Fruit fly (Drosophila melanogaster) whole organism, embryonic: Measurements from ENCODE around the gene CG14883.

Source experiments
- Abd-B ChIP-seq: fragments of 200-800 bp; sonication (Bioruptor generic); optimal IDR thresholded peaks from 2 replicates; lab custom pipeline; 2018; ENCODE audit warnings: missing biosample characterization, mild to moderate bottlenecking, missing genetic modification characterization, moderate library complexity
- Awh ChIP-seq: fragments of 200-800 bp; sonication (Bioruptor generic); IDR thresholded peaks from 2 replicates; pipeline ENCODE4, ENCODE4 v1.3.6; 2022; ENCODE audit warnings: missing biosample characterization, missing genetic modification characterization
- CG10147 ChIP-seq: fragments of 200-800 bp; sonication (Bioruptor generic); optimal IDR thresholded peaks from 2 replicates; lab custom pipeline; 2019; ENCODE audit warnings: missing biosample characterization, mild to moderate bottlenecking, missing genetic modification characterization, moderate library complexity
- CG10274 ChIP-seq: fragments of 200-800 bp; sonication (Bioruptor generic); optimal IDR thresholded peaks from 3 replicates; lab custom pipeline; 2017; ENCODE audit warnings: missing biosample characterization, mild to moderate bottlenecking, missing genetic modification characterization
- CG10654 ChIP-seq: fragments of 200-800 bp; sonication (Bioruptor generic); optimal IDR thresholded peaks from 2 replicates; lab custom pipeline; 2016; ENCODE audit warnings: missing biosample characterization, missing genetic modification characterization
- CG10979 ChIP-seq: fragments of 200-800 bp; sonication (Bioruptor generic); optimal IDR thresholded peaks from 2 replicates; lab custom pipeline; 2018; ENCODE audit warnings: missing biosample characterization, mild to moderate bottlenecking, missing genetic modification characterization, moderate library complexity
- CG11247 ChIP-seq: fragments of 200-800 bp; sonication (Bioruptor generic); IDR thresholded peaks from 2 replicates; pipeline ENCODE4 v1.3.6; 2022; ENCODE audit warnings: missing biosample characterization, missing genetic modification characterization
- CG11695 ChIP-seq: fragments of 200-800 bp; sonication (Bioruptor generic); IDR thresholded peaks from 3 replicates; pipeline ENCODE4 v1.3.6; 2022; ENCODE audit warnings: missing biosample characterization, missing genetic modification characterization
- CG12236 ChIP-seq: fragments of 200-800 bp; sonication (Bioruptor generic); optimal IDR thresholded peaks from 2 replicates; lab custom pipeline; 2016; ENCODE audit warnings: missing biosample characterization, missing genetic modification characterization
- CG13424 ChIP-seq: fragments of 200-800 bp; sonication (Bioruptor generic); optimal IDR thresholded peaks from 2 replicates; lab custom pipeline; 2019; ENCODE audit warnings: missing biosample characterization, mild to moderate bottlenecking, missing genetic modification characterization, moderate library complexity
- CG15269 ChIP-seq: fragments of 200-800 bp; sonication (Bioruptor generic); optimal IDR thresholded peaks from 2 replicates; lab custom pipeline; 2018; ENCODE audit warnings: missing biosample characterization, mild to moderate bottlenecking, missing genetic modification characterization, moderate library complexity
- CG2678 ChIP-seq: fragments of 200-800 bp; sonication (Bioruptor generic); optimal IDR thresholded peaks from 3 replicates; lab custom pipeline; 2019; ENCODE audit warnings: missing biosample characterization, mild to moderate bottlenecking, missing genetic modification characterization, moderate library complexity
- CG30431 ChIP-seq: fragments of 200-800 bp; sonication (Bioruptor generic); optimal IDR thresholded peaks from 2 replicates; lab custom pipeline; 2017; ENCODE audit warnings: missing biosample characterization, missing genetic modification characterization
- CG33557 ChIP-seq: fragments of 200-800 bp; sonication (Bioruptor generic); optimal IDR thresholded peaks from 2 replicates; lab custom pipeline; 2019; ENCODE audit warnings: missing biosample characterization, mild to moderate bottlenecking, missing genetic modification characterization, moderate library complexity
- CG6689 ChIP-seq: fragments of 200-800 bp; sonication (Bioruptor generic); IDR thresholded peaks from 2 replicates; pipeline ENCODE4 v1.3.6; 2022; ENCODE audit warnings: missing biosample characterization, missing genetic modification characterization
- CG7963 ChIP-seq: fragments of 200-800 bp; sonication (Bioruptor generic); IDR thresholded peaks from 3 replicates; pipeline ENCODE4 v1.3.6; 2022; ENCODE audit warnings: missing biosample characterization, missing genetic modification characterization; ENCODE audit not compliant: partially characterized antibody
- CG9437 ChIP-seq: fragments of 200-800 bp; sonication (Bioruptor generic); optimal IDR thresholded peaks from 2 replicates; lab custom pipeline; 2018; ENCODE audit warnings: missing biosample characterization, mild to moderate bottlenecking, missing genetic modification characterization
- Deaf1 ChIP-seq: fragments of 200-800 bp; optimal IDR thresholded peaks from 3 replicates; lab custom pipeline; 2019; ENCODE audit warnings: missing biosample characterization, mild to moderate bottlenecking, missing genetic modification characterization, moderate library complexity
- Dref ChIP-seq: fragments of 200-800 bp; sonication (Bioruptor generic); IDR thresholded peaks from 2 replicates; pipeline ENCODE4 v1.3.6; 2022; ENCODE audit warnings: missing biosample characterization, missing genetic modification characterization
- E2f2 ChIP-seq: fragments of 200-800 bp; sonication (Bioruptor generic); IDR thresholded peaks from 2 replicates; pipeline ENCODE4 v1.3.6; 2022; ENCODE audit warnings: missing biosample characterization, missing genetic modification characterization
- Ets65A ChIP-seq: fragments of 200-800 bp; sonication (Bioruptor generic); peaks from one replicate; lab custom pipeline; 2016; ENCODE audit warnings: missing biosample characterization, missing genetic modification characterization
- Fer3 ChIP-seq: fragments of 200-800 bp; sonication (Bioruptor generic); optimal IDR thresholded peaks from 2 replicates; lab custom pipeline; 2018; ENCODE audit warnings: missing biosample characterization, mild to moderate bottlenecking, missing genetic modification characterization, moderate library complexity
- GATAe ChIP-seq: fragments of 200-800 bp; sonication (Bioruptor generic); conservative IDR thresholded peaks from 2 replicates; pipeline ENCODE4 v1.3.6; 2022; ENCODE audit warnings: missing biosample characterization, missing genetic modification characterization
- HLH4C ChIP-seq: fragments of 200-800 bp; sonication (Bioruptor generic); IDR thresholded peaks from 3 replicates; pipeline ENCODE4 v1.3.6; 2022; ENCODE audit warnings: missing biosample characterization, missing genetic modification characterization; ENCODE audit not compliant: partially characterized antibody
- Hr51 ChIP-seq, 2 experiments: fragments of 200-800 bp; sonication (Bioruptor generic); optimal IDR thresholded peaks; 2 replicates in 1 of 2; 3 replicates in 1 of 2; lab custom pipeline; 2016 to 2018; ENCODE audit warnings: missing biosample characterization in 2 of 2, missing genetic modification characterization in 2 of 2, mild to moderate bottlenecking in 1 of 2, moderate library complexity in 1 of 2
- Hsf ChIP-seq: fragments of 200-800 bp; sonication (Bioruptor generic); optimal IDR thresholded peaks from 3 replicates; lab custom pipeline; 2016; ENCODE audit warnings: missing biosample characterization, missing genetic modification characterization
- Lpt ChIP-seq: fragments of >200 bp; optimal IDR thresholded peaks from 2 replicates; lab custom pipeline; 2018; ENCODE audit warnings: missing biosample characterization, missing genetic modification characterization
- MBD-R2 ChIP-seq: fragments of 200-800 bp; sonication (Bioruptor generic); IDR thresholded peaks from 2 replicates; pipeline ENCODE4 v1.3.6; 2022; ENCODE audit warnings: missing biosample characterization, missing genetic modification characterization
- Meics ChIP-seq: fragments of 200-800 bp; sonication (Bioruptor generic); optimal IDR thresholded peaks from 2 replicates; lab custom pipeline; 2017; ENCODE audit warnings: missing biosample characterization, mild to moderate bottlenecking, missing genetic modification characterization
- NFAT ChIP-seq: fragments of 200-800 bp; sonication (Bioruptor generic); IDR thresholded peaks from 2 replicates; pipeline ENCODE4 v1.3.6; 2022; ENCODE audit warnings: missing biosample characterization, missing genetic modification characterization
- Neu2 ChIP-seq: fragments of 200-800 bp; sonication (Bioruptor generic); optimal IDR thresholded peaks from 3 replicates; lab custom pipeline; 2016; ENCODE audit warnings: missing biosample characterization, missing genetic modification characterization, borderline replicate concordance
- PHDP ChIP-seq: fragments of 200-800 bp; sonication (Bioruptor generic); optimal IDR thresholded peaks from 3 replicates; lab custom pipeline; 2018; ENCODE audit warnings: missing biosample characterization, mild to moderate bottlenecking, missing genetic modification characterization, moderate library complexity
- Sox102F ChIP-seq: fragments of 200-800 bp; sonication (Bioruptor generic); optimal IDR thresholded peaks from 2 replicates; lab custom pipeline; 2018; ENCODE audit warnings: missing biosample characterization, mild to moderate bottlenecking, missing genetic modification characterization, moderate library complexity
- Stat92E ChIP-seq, 3 experiments: fragments of >200 bp in 2 of 3; fragments of 200-800 bp in 1 of 3; sonication (Bioruptor generic) in 1 of 3; optimal IDR thresholded peaks; 2 replicates each; lab custom pipeline; 2017 to 2019; ENCODE audit warnings: missing biosample characterization in 3 of 3, missing genetic modification characterization in 3 of 3, mild to moderate bottlenecking in 1 of 3, moderate library complexity in 1 of 3
- bab2 ChIP-seq: fragments of 200-800 bp; sonication (Bioruptor generic); optimal IDR thresholded peaks from 2 replicates; lab custom pipeline; 2016; ENCODE audit warnings: missing biosample characterization, missing genetic modification characterization
- dati ChIP-seq: fragments of 200-800 bp; sonication (Bioruptor generic); IDR thresholded peaks from 2 replicates; pipeline ENCODE4 v1.3.6; 2022; ENCODE audit warnings: missing biosample characterization, missing genetic modification characterization
- dimm ChIP-seq: fragments of 200-800 bp; sonication (Bioruptor generic); IDR thresholded peaks from 2 replicates; pipeline ENCODE4 v1.3.6; 2022; ENCODE audit warnings: missing biosample characterization, missing genetic modification characterization
- gsb-n ChIP-seq: fragments of 200-800 bp; sonication (Bioruptor generic); optimal IDR thresholded peaks from 3 replicates; lab custom pipeline; 2018; ENCODE audit warnings: missing biosample characterization, mild to moderate bottlenecking, missing genetic modification characterization
- ind ChIP-seq: fragments of 200-800 bp; sonication (Bioruptor generic); optimal IDR thresholded peaks from 3 replicates; lab custom pipeline; 2016; ENCODE audit warnings: missing biosample characterization, missing genetic modification characterization
- ken ChIP-seq: fragments of 200-800 bp; sonication (Bioruptor generic); IDR thresholded peaks from 3 replicates; pipeline ENCODE4 v1.3.6; 2022; ENCODE audit warnings: missing biosample characterization, missing genetic modification characterization
- lab ChIP-seq: fragments of 200-800 bp; sonication (Bioruptor generic); optimal IDR thresholded peaks from 3 replicates; lab custom pipeline; 2017; ENCODE audit warnings: missing biosample characterization, missing genetic modification characterization, mild to moderate bottlenecking, moderate library complexity, missing genetic modification reagents
- lilli ChIP-seq: fragments of 200-800 bp; sonication (Bioruptor generic); optimal IDR thresholded peaks from 3 replicates; lab custom pipeline; 2016; ENCODE audit warnings: missing biosample characterization, missing genetic modification characterization
- nau ChIP-seq: fragments of 200-800 bp; sonication (Bioruptor generic); optimal IDR thresholded peaks from 3 replicates; lab custom pipeline; 2017; ENCODE audit warnings: missing biosample characterization, mild to moderate bottlenecking, missing genetic modification characterization, missing genetic modification reagents
- onecut ChIP-seq: fragments of 200-800 bp; sonication (Bioruptor generic); IDR thresholded peaks from 2 replicates; pipeline ENCODE4 v1.3.6; 2022; ENCODE audit warnings: missing biosample characterization, missing genetic modification characterization
- sens-2 ChIP-seq: fragments of 200-800 bp; sonication (Bioruptor generic); IDR thresholded peaks from 2 replicates; pipeline ENCODE4 v1.3.6; 2022; ENCODE audit warnings: missing biosample characterization, missing genetic modification characterization
- slp2 ChIP-seq: fragments of 200-800 bp; sonication (Bioruptor generic); optimal IDR thresholded peaks from 2 replicates; lab custom pipeline; 2016; ENCODE audit warnings: missing biosample characterization, missing genetic modification characterization
- tap ChIP-seq: fragments of 200-800 bp; optimal IDR thresholded peaks from 3 replicates; lab custom pipeline; 2019; ENCODE audit warnings: missing biosample characterization, mild to moderate bottlenecking, missing genetic modification characterization, moderate library complexity
- tna ChIP-seq: fragments of 200-800 bp; sonication (Bioruptor generic); IDR thresholded peaks from 2 replicates; pipeline ENCODE4 v1.3.6; 2022; ENCODE audit warnings: missing biosample characterization, missing genetic modification characterization; ENCODE audit not compliant: partially characterized antibody
- wor ChIP-seq: fragments of 200-800 bp; sonication (Bioruptor generic); IDR thresholded peaks from 2 replicates; pipeline ENCODE4 v1.3.6; 2022; ENCODE audit warnings: missing biosample characterization, missing genetic modification characterization

CG14883 gene

DNA sequence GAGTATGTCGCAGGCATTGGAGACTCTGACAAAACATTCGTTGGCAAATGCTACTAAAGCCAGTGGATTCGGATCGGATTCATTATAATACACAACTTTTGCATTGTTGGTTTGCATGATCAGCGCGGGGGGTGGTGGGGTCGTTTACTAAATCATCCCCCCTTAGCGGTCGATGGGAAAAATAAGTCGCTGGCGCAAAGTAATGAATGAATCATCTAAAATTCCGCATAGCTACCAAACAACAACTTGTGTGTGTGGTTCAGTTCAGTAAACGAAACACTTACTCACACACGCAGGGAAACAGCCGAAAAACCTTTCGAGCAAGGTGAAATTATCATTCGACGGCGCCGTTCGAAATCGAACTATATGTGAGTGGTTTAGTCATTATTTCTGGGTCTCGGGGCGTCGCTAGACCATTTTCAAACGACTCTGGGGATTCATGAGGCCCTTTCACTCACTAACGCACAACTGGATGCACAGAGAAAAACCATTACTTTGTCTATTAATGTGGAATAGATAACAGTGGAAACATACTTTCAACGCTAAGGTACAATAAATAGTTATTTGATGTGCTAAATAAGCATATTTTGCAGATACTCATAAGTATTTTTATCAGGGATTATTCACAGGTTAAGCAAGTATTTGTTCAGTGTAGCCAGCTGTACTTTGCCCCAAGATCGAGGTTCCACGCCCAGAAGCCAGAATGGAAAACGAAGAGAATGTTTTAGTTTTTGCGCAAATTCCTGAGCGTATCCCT, 7.3 kb upstream of the CG14883 start (continued):
- TF ChIP-seq CG10147 (peak; percentile 67), Dref (GFP tag; lab: Robert Waterston, UW) (no peak), Abd-B (GFP tag; lab: Kevin White, UChicago) (peak; percentile 42), tna (GFP tag; lab: Robert Waterston, UW) (no peak), CG13424 (tag; lab: Kevin White, UChicago) (peak; percentile 29), CG15269 (tag; lab: Kevin White, UChicago) (peak; percentile 56), Fer3 (tag; lab: Kevin White, UChicago) (peak; percentile 75), onecut (GFP tag; lab: Robert Waterston, UW) (peak; percentile 19), Meics (peak; percentile 33), Hsf (GFP tag; lab: Kevin White, UChicago) (peak; percentile 49), tap (peak; percentile 79), Lpt (no peak), Sox102F (GFP tag; lab: Kevin White, UChicago) (peak; percentile 80), ken (GFP tag; lab: Robert Waterston, UW) (peak; percentile 90), GATAe (no peak), gsb-n (tag; lab: Kevin White, UChicago) (peak; percentile 78), CG12236 (GFP tag; lab: Kevin White, UChicago) (peak; percentile 10), Deaf1 (tag; lab: Kevin White, UChicago) (no peak), CG6689 (peak; percentile 72), CG10274 (GFP tag; lab: Kevin White, UChicago) (no peak), CG11695 (GFP tag; lab: Robert Waterston, UW) (peak; percentile 60), CG7963 (GFP tag; lab: Robert Waterston, UW) (no peak), NFAT (peak; percentile 41; the same call in 1 of the 2 replicates), HLH4C (GFP tag; lab: Robert Waterston, UW) (no peak), dati (GFP tag; lab: Robert Waterston, UW) (peak; percentile 87), Ets65A (peak; percentile 96), E2f2 (GFP tag; lab: Robert Waterston, UW) (no peak; the same call in 1 of the 2 replicates), ind (GFP tag; lab: Kevin White, UChicago) (peak; percentile 72), dimm (GFP tag; lab: Robert Waterston, UW) (peak; percentile 75), MBD-R2 (GFP tag; lab: Robert Waterston, UW) (peak; percentile 35; the same call in 1 of the 2 replicates), Awh (GFP tag; lab: Robert Waterston, UW) (peak; percentile 94), nau (GFP tag; lab: Kevin White, UChicago) (peak; percentile 58), lilli (GFP tag; lab: Kevin White, UChicago) (peak; percentile 56), CG9437 (GFP tag; lab: Kevin White, UChicago) (peak; percentile 76), CG30431 (GFP tag; lab: Kevin White, UChicago) (peak; percentile 72), CG33557 (no peak), Neu2 (GFP tag; lab: Kevin White, UChicago) (no peak), CG11247 (GFP tag; lab: Robert Waterston, UW) (peak; percentile 75), CG10979 (tag; lab: Kevin White, UChicago) (peak; percentile 64), PHDP (tag; lab: Kevin White, UChicago) (peak; percentile 79), bab2 (GFP tag; lab: Kevin White, UChicago) (peak; percentile 35), CG2678 (tag; lab: Kevin White, UChicago) (peak; percentile 65), wor (GFP tag; lab: Robert Waterston, UW) (peak; percentile 80), CG10654 (GFP tag; lab: Kevin White, UChicago) (peak; percentile 60), slp2 (GFP tag; lab: Kevin White, UChicago) (peak; percentile 37), Stat92E (GFP tag; optimal IDR thresholded peaks at IDR 0.05; lab: Kevin White, UChicago) (no peak), Hr51 (GFP tag; optimal IDR thresholded peaks at IDR 0.05; lab: Kevin White, UChicago) (peak in 1 of 2 experiments; percentile 73), sens-2 (GFP tag; lab: Robert Waterston, UW) (peak; percentile 87), lab (GFP tag; lab: Kevin White, UChicago) (peak; percentile 56)
